Fruit fly (Drosophila melanogaster) whole organism, embryonic: Measurements from ENCODE around the gene Inx7.

ENCODE experiments used
- ATbp ChIP-seq: fragments of 200-800 bp; sonication (Bioruptor generic); optimal IDR thresholded peaks from 2 replicates; lab custom pipeline; 2017; ENCODE audit warnings: missing biosample characterization, mild to moderate bottlenecking, missing genetic modification characterization, missing genetic modification reagents
- Abd-B ChIP-seq: fragments of 200-800 bp; sonication (Bioruptor generic); optimal IDR thresholded peaks from 2 replicates; lab custom pipeline; 2018; ENCODE audit warnings: missing biosample characterization, mild to moderate bottlenecking, missing genetic modification characterization, moderate library complexity
- Adf1 ChIP-seq: fragments of 200-800 bp; sonication (Bioruptor generic); IDR thresholded peaks from 2 replicates; pipeline ENCODE4 v1.3.6; 2022; ENCODE audit warnings: missing biosample characterization, missing genetic modification characterization
- Atf-2 ChIP-seq: fragments of 200-800 bp; sonication (Bioruptor generic); optimal IDR thresholded peaks from 2 replicates; lab custom pipeline; 2016; ENCODE audit warnings: missing biosample characterization, missing genetic modification characterization
- BEAF-32 ChIP-seq: fragments of 200-800 bp; sonication (Bioruptor generic); optimal IDR thresholded peaks from 3 replicates; lab custom pipeline; 2017; ENCODE audit warnings: missing biosample characterization, missing genetic modification characterization, mild to moderate bottlenecking, moderate library complexity, missing genetic modification reagents
- CG10209 ChIP-seq: fragments of 200-800 bp; sonication (Bioruptor generic); optimal IDR thresholded peaks from 3 replicates; lab custom pipeline; 2017; ENCODE audit warnings: missing biosample characterization, mild to moderate bottlenecking, missing genetic modification characterization, missing genetic modification reagents
- CG11398 ChIP-seq: fragments of 200-800 bp; sonication (Bioruptor generic); optimal IDR thresholded peaks from 2 replicates; lab custom pipeline; 2016; ENCODE audit warnings: missing biosample characterization, missing genetic modification characterization
- CG11723 ChIP-seq: fragments of 200-800 bp; sonication (Bioruptor generic); optimal IDR thresholded peaks from 2 replicates; lab custom pipeline; 2017; ENCODE audit warnings: missing biosample characterization, mild to moderate bottlenecking, missing genetic modification characterization
- CG12299 ChIP-seq: fragments of 200-800 bp; sonication (Bioruptor generic); optimal IDR thresholded peaks from 2 replicates; lab custom pipeline; 2018; ENCODE audit warnings: missing biosample characterization, mild to moderate bottlenecking, missing genetic modification characterization
- CG15073 ChIP-seq: fragments of 200-800 bp; sonication (Bioruptor generic); optimal IDR thresholded peaks from 2 replicates; lab custom pipeline; 2016; ENCODE audit warnings: missing biosample characterization, missing genetic modification characterization
- CG16815 ChIP-seq: fragments of 200-800 bp; sonication (Bioruptor generic); optimal IDR thresholded peaks from 3 replicates; lab custom pipeline; 2017; ENCODE audit warnings: missing biosample characterization, mild to moderate bottlenecking, missing genetic modification characterization
- CG17359 ChIP-seq: fragments of 200-800 bp; sonication (Bioruptor generic); optimal IDR thresholded peaks from 3 replicates; lab custom pipeline; 2018; ENCODE audit warnings: missing biosample characterization, mild to moderate bottlenecking, missing genetic modification characterization, moderate library complexity
- CG17361 ChIP-seq: fragments of 200-800 bp; sonication (Bioruptor generic); IDR thresholded peaks from 3 replicates; pipeline ENCODE4 v1.3.6; 2022; ENCODE audit warnings: missing biosample characterization, missing genetic modification characterization
- CG17802 ChIP-seq: fragments of 200-800 bp; sonication (Bioruptor generic); optimal IDR thresholded peaks from 2 replicates; lab custom pipeline; 2018; ENCODE audit warnings: missing biosample characterization, mild to moderate bottlenecking, missing genetic modification characterization, moderate library complexity
- CG18599 ChIP-seq: fragments of 200-800 bp; sonication (Bioruptor generic); optimal IDR thresholded peaks from 3 replicates; lab custom pipeline; 2017; ENCODE audit warnings: missing biosample characterization, missing genetic modification characterization, mild to moderate bottlenecking, moderate library complexity, missing genetic modification reagents
- CG2129 ChIP-seq: fragments of 200-800 bp; sonication (Bioruptor generic); IDR thresholded peaks from 2 replicates; pipeline ENCODE4 v1.3.6; 2022; ENCODE audit warnings: missing biosample characterization, missing genetic modification characterization; ENCODE audit not compliant: partially characterized antibody
- CG4404 ChIP-seq: fragments of 200-800 bp; sonication (Bioruptor generic); IDR thresholded peaks from 2 replicates; pipeline ENCODE4 v1.3.6; 2022; ENCODE audit warnings: missing biosample characterization, missing genetic modification characterization
- CG7745 ChIP-seq: fragments of 200-800 bp; sonication (Bioruptor generic); optimal IDR thresholded peaks from 2 replicates; lab custom pipeline; 2018; ENCODE audit warnings: missing biosample characterization, mild to moderate bottlenecking, missing genetic modification characterization, moderate library complexity
- CG7987 ChIP-seq: fragments of 200-800 bp; sonication (Bioruptor generic); optimal IDR thresholded peaks from 2 replicates; lab custom pipeline; 2018; ENCODE audit warnings: missing biosample characterization, mild to moderate bottlenecking, missing genetic modification characterization, moderate library complexity
- CG8359 ChIP-seq: fragments of 200-800 bp; sonication (Bioruptor generic); optimal IDR thresholded peaks from 2 replicates; lab custom pipeline; 2017; ENCODE audit warnings: missing biosample characterization, mild to moderate bottlenecking, missing genetic modification characterization, borderline replicate concordance
- CG8765 ChIP-seq: fragments of 200-800 bp; sonication (Bioruptor generic); IDR thresholded peaks from 2 replicates; pipeline ENCODE4 v1.3.6; 2022; ENCODE audit warnings: missing biosample characterization, missing genetic modification characterization
- CkIIα-i1 ChIP-seq: fragments of 200-800 bp; sonication (Bioruptor generic); IDR thresholded peaks from 2 replicates; pipeline ENCODE4 v1.3.6; 2022; ENCODE audit warnings: missing biosample characterization, missing genetic modification characterization
- Elba2 ChIP-seq: fragments of 200-800 bp; sonication (Bioruptor generic); optimal IDR thresholded peaks from 3 replicates; lab custom pipeline; 2016; ENCODE audit warnings: missing biosample characterization, missing genetic modification characterization
- Ets97D ChIP-seq: fragments of 200-800 bp; sonication (Bioruptor generic); optimal IDR thresholded peaks from 3 replicates; lab custom pipeline; 2016; ENCODE audit warnings: missing biosample characterization, missing genetic modification characterization
- Fer3 ChIP-seq: fragments of 200-800 bp; sonication (Bioruptor generic); optimal IDR thresholded peaks from 2 replicates; lab custom pipeline; 2018; ENCODE audit warnings: missing biosample characterization, mild to moderate bottlenecking, missing genetic modification characterization, moderate library complexity
- HLH54F ChIP-seq: fragments of 200-800 bp; sonication (Bioruptor generic); optimal IDR thresholded peaks from 3 replicates; lab custom pipeline; 2016; ENCODE audit warnings: missing biosample characterization, missing genetic modification characterization
- HLHmδ ChIP-seq: fragments of 200-800 bp; sonication (Bioruptor generic); optimal IDR thresholded peaks from 2 replicates; lab custom pipeline; 2018; ENCODE audit warnings: missing biosample characterization, mild to moderate bottlenecking, missing genetic modification characterization, moderate library complexity
- Oaz ChIP-seq: fragments of 200-800 bp; sonication (Bioruptor generic); IDR thresholded peaks from 2 replicates; pipeline ENCODE4 v1.3.6; 2022; ENCODE audit warnings: missing biosample characterization, missing genetic modification characterization
- Oli ChIP-seq: fragments of 200-800 bp; sonication (Bioruptor generic); optimal IDR thresholded peaks from 2 replicates; lab custom pipeline; 2018; ENCODE audit warnings: missing biosample characterization, mild to moderate bottlenecking, missing genetic modification characterization, moderate library complexity
- Ptx1 ChIP-seq: fragments of 200-800 bp; sonication (Bioruptor generic); IDR thresholded peaks from 2 replicates; pipeline ENCODE4 v1.3.6; 2022; ENCODE audit warnings: missing biosample characterization, missing genetic modification characterization
- Sin3A ChIP-seq: fragments of >200 bp; optimal IDR thresholded peaks from 2 replicates; lab custom pipeline; 2018
- Spps ChIP-seq: fragments of 200-800 bp; sonication (Bioruptor generic); optimal IDR thresholded peaks from 2 replicates; lab custom pipeline; 2018; ENCODE audit warnings: missing biosample characterization, mild to moderate bottlenecking, missing genetic modification characterization
- Vsx1 ChIP-seq: fragments of 200-800 bp; sonication (Bioruptor generic); optimal IDR thresholded peaks from 2 replicates; lab custom pipeline; 2017; ENCODE audit warnings: missing biosample characterization, mild to moderate bottlenecking, missing genetic modification characterization, missing genetic modification reagents
- amos ChIP-seq: fragments of 200-800 bp; sonication (Bioruptor generic); IDR thresholded peaks from 2 replicates; pipeline ENCODE4 v1.3.6; 2022; ENCODE audit warnings: missing biosample characterization, missing genetic modification characterization; ENCODE audit not compliant: partially characterized antibody
- crc ChIP-seq: fragments of 200-800 bp; sonication (Bioruptor generic); optimal IDR thresholded peaks from 2 replicates; lab custom pipeline; 2016; ENCODE audit warnings: missing biosample characterization, missing genetic modification characterization
- exex ChIP-seq: fragments of 200-800 bp; sonication (Bioruptor generic); optimal IDR thresholded peaks from 4 replicates; lab custom pipeline; 2018; ENCODE audit warnings: missing biosample characterization, mild to moderate bottlenecking, missing genetic modification characterization, moderate library complexity
- gcm ChIP-seq: fragments of 200-800 bp; sonication (Bioruptor generic); optimal IDR thresholded peaks from 2 replicates; lab custom pipeline; 2019; ENCODE audit warnings: missing biosample characterization, mild to moderate bottlenecking, missing genetic modification characterization, moderate library complexity
- grau ChIP-seq: fragments of 200-800 bp; optimal IDR thresholded peaks from 3 replicates; lab custom pipeline; 2019; ENCODE audit warnings: missing biosample characterization, mild to moderate bottlenecking, missing genetic modification characterization, moderate library complexity
- ham ChIP-seq: fragments of 200-800 bp; sonication (Bioruptor generic); IDR thresholded peaks from 2 replicates; pipeline ENCODE4 v1.3.6; 2022; ENCODE audit warnings: missing biosample characterization, missing genetic modification characterization
- nau ChIP-seq: fragments of 200-800 bp; sonication (Bioruptor generic); optimal IDR thresholded peaks from 3 replicates; lab custom pipeline; 2017; ENCODE audit warnings: missing biosample characterization, mild to moderate bottlenecking, missing genetic modification characterization, missing genetic modification reagents
- pfk ChIP-seq: fragments of 200-800 bp; sonication (Bioruptor generic); optimal IDR thresholded peaks from 2 replicates; lab custom pipeline; 2018; ENCODE audit warnings: missing biosample characterization, mild to moderate bottlenecking, missing genetic modification characterization, moderate library complexity
- pnt ChIP-seq: fragments of 200-800 bp; sonication (Bioruptor generic); optimal IDR thresholded peaks from 3 replicates; lab custom pipeline; 2016; ENCODE audit warnings: missing biosample characterization, missing genetic modification characterization
- prd ChIP-seq, 3 experiments: fragments of >200 bp in 2 of 3; fragments of 200-800 bp in 1 of 3; sonication (Bioruptor generic) in 1 of 3; optimal IDR thresholded peaks in 2 of 3; IDR thresholded peaks in 1 of 3; 2 replicates in 2 of 3; 3 replicates in 1 of 3; pipeline versions ENCODE4 v1.3.6 to Lab custom; 2017 to 2022; ENCODE audit warnings: missing biosample characterization in 1 of 3, missing genetic modification characterization in 1 of 3
- psq ChIP-seq: fragments of 200-800 bp; sonication (Bioruptor generic); optimal IDR thresholded peaks from 2 replicates; lab custom pipeline; 2017; ENCODE audit warnings: missing biosample characterization, missing genetic modification characterization
- scrt ChIP-seq: fragments of 200-800 bp; sonication (Bioruptor generic); optimal IDR thresholded peaks from 2 replicates; lab custom pipeline; 2018; ENCODE audit warnings: missing biosample characterization, mild to moderate bottlenecking, missing genetic modification characterization, moderate library complexity
- tap ChIP-seq: fragments of 200-800 bp; optimal IDR thresholded peaks from 3 replicates; lab custom pipeline; 2019; ENCODE audit warnings: missing biosample characterization, mild to moderate bottlenecking, missing genetic modification characterization, moderate library complexity
- trh ChIP-seq: fragments of 200-800 bp; sonication (Bioruptor generic); optimal IDR thresholded peaks from 2 replicates; lab custom pipeline; 2016; ENCODE audit warnings: missing biosample characterization, missing genetic modification characterization
- unpg ChIP-seq: fragments of 200-800 bp; sonication (Bioruptor generic); optimal IDR thresholded peaks from 3 replicates; lab custom pipeline; 2018; ENCODE audit warnings: missing biosample characterization, mild to moderate bottlenecking, missing genetic modification characterization, moderate library complexity
- wek ChIP-seq: fragments of 200-800 bp; sonication (Bioruptor generic); optimal IDR thresholded peaks from 3 replicates; lab custom pipeline; 2018; ENCODE audit warnings: missing biosample characterization, mild to moderate bottlenecking, missing genetic modification characterization, moderate library complexity
- wor ChIP-seq: fragments of 200-800 bp; sonication (Bioruptor generic); IDR thresholded peaks from 2 replicates; pipeline ENCODE4 v1.3.6; 2022; ENCODE audit warnings: missing biosample characterization, missing genetic modification characterization

The Inx7 gene

DNA sequence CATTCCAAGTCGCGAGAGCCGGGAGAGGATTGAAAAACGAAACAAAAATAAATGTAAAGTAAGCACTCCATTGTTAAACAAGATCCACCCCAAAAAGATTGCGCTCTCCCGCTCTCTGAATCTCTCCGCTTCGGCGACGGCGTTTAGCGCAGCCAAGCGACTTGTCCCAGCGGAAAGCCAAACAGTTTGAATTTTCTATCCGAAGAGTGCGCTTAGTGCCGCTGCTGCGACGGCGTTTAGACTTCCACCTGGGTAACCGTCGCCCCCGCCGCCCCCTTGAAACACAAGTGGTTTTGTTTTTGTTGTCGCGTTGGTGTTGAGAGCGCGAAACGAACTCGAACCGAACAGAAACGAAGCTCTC lies 5.1 kb upstream of the Inx7 start, which contains the start of gene Inx2 (continued):
- TF ChIP-seq Oli = no peak
- TF ChIP-seq CG8359 (GFP tag; lab: Kevin White, UChicago) = no peak
- TF ChIP-seq CG7745 (tag; lab: Kevin White, UChicago) = peak; percentile 7
- TF ChIP-seq wor (GFP tag; lab: Robert Waterston, UW) = no peak
- TF ChIP-seq HLHmδ (GFP tag; lab: Kevin White, UChicago) = peak; percentile 38
- TF ChIP-seq CG2129 (GFP tag; lab: Robert Waterston, UW) = no peak
- TF ChIP-seq CG17361 = no peak
- no peak for TF ChIP-seq HLH54F (GFP tag; lab: Kevin White, UChicago)
- no peak for TF ChIP-seq ham (GFP tag; lab: Robert Waterston, UW)
- peak; percentile 62 for TF ChIP-seq CG7987 (GFP tag; lab: Kevin White, UChicago)
- no peak for TF ChIP-seq CG17802 (tag; lab: Kevin White, UChicago)
- no peak for TF ChIP-seq Elba2 (GFP tag; lab: Kevin White, UChicago)
- no peak for TF ChIP-seq psq
- TF ChIP-seq Abd-B (GFP tag; lab: Kevin White, UChicago) = no peak
- TF ChIP-seq Atf-2 (GFP tag; lab: Kevin White, UChicago) = no peak
- TF ChIP-seq pfk = peak; percentile 98
- TF ChIP-seq trh = no peak
- TF ChIP-seq amos (GFP tag; lab: Robert Waterston, UW) = no peak; the same call in 1 of the 2 replicates
- no peak for TF ChIP-seq CG4404 (GFP tag; lab: Robert Waterston, UW)
- TF ChIP-seq CG18599 (GFP tag; lab: Kevin White, UChicago) = peak; percentile 48
- TF ChIP-seq unpg (GFP tag; lab: Kevin White, UChicago) = no peak
- TF ChIP-seq CG11398 = peak; percentile 10
- TF ChIP-seq CG17359 = peak; percentile 7
- no peak for TF ChIP-seq CG16815
- TF ChIP-seq tap (tag; lab: Kevin White, UChicago) = peak; percentile 41
- peak; percentile 82 for TF ChIP-seq Adf1 (GFP tag; lab: Robert Waterston, UW)
- no peak for TF ChIP-seq BEAF-32 (GFP tag; lab: Kevin White, UChicago)
- TF ChIP-seq Oaz (GFP tag; lab: Robert Waterston, UW) = no peak
- TF ChIP-seq wek (GFP tag; lab: Kevin White, UChicago) = peak; percentile 49
- TF ChIP-seq nau (GFP tag; lab: Kevin White, UChicago) = no peak
- TF ChIP-seq CG12299 (tag; lab: Kevin White, UChicago) = no peak
- TF ChIP-seq CG10209 = peak; percentile 43
- peak; percentile 38 for TF ChIP-seq exex (tag; lab: Kevin White, UChicago)
- no peak for TF ChIP-seq CG11723 (GFP tag; lab: Kevin White, UChicago)
- TF ChIP-seq CG8765 (GFP tag; lab: Robert Waterston, UW) = no peak
- TF ChIP-seq pnt (GFP tag; lab: Kevin White, UChicago) = no peak
- TF ChIP-seq crc = no peak
- no peak for TF ChIP-seq Sin3A
- TF ChIP-seq CkIIα-i1 (GFP tag; lab: Robert Waterston, UW) = no peak
- no peak for TF ChIP-seq Vsx1 (GFP tag; lab: Kevin White, UChicago)
- TF ChIP-seq Ets97D (GFP tag; lab: Kevin White, UChicago) = no peak
- no peak for TF ChIP-seq CG15073 (GFP tag; lab: Kevin White, UChicago)
- TF ChIP-seq ATbp = no peak
- TF ChIP-seq grau (tag; lab: Kevin White, UChicago) = peak; percentile 17
- TF ChIP-seq Fer3 (tag; lab: Kevin White, UChicago) = no peak
- no peak for TF ChIP-seq Spps (tag; lab: Kevin White, UChicago)
- TF ChIP-seq prd (optimal IDR thresholded peaks at IDR 0.05; lab: Kevin White, UChicago) = no peak
- TF ChIP-seq prd (GFP tag; IDR thresholded peaks at IDR 0.05; lab: Robert Waterston, UW) = 0 out of 3 replicates have a peak, but pooled peaks have one; percentile 22
- TF ChIP-seq scrt (GFP tag; lab: Kevin White, UChicago) = peak; percentile 35
- TF ChIP-seq Ptx1 (GFP tag; lab: Robert Waterston, UW) = 0 out of 2 replicates have a peak, but pooled peaks have one; percentile 11
- peak; percentile 6 for TF ChIP-seq gcm (GFP tag; lab: Kevin White, UChicago)
